Worm (Caenorhabditis elegans) whole organism, midembryonic: ENCODE data around the gene clec-141.

Experiments used
- T22C8.4 ChIP-seq: fragments of 200-800 bp; sonication (Bioruptor generic); IDR thresholded peaks from 2 replicates; pipeline ENCODE4 v1.3.6; 2022; ENCODE audit warnings: missing genetic modification characterization, missing compliant biosample characterization
- cog-1 ChIP-seq: sonication (generic microtip); optimal IDR thresholded peaks from 2 replicates; lab custom pipeline; 2016; ENCODE audit warnings: missing genetic modification characterization, missing compliant biosample characterization
- flt-1 ChIP-seq: fragments of 200-800 bp; sonication (Bioruptor generic); IDR thresholded peaks from 2 replicates; pipeline ENCODE4 v1.3.6; 2022; ENCODE audit warnings: missing genetic modification characterization, missing compliant biosample characterization
- klf-2 ChIP-seq: fragments of 200-800 bp; sonication (Bioruptor generic); conservative IDR thresholded peaks from 2 replicates; pipeline ENCODE4 v1.3.6; 2022; ENCODE audit warnings: missing genetic modification reagents, missing genetic modification characterization, missing compliant biosample characterization
- med-1 ChIP-seq: sonication (generic microtip); optimal IDR thresholded peaks from 2 replicates; lab custom pipeline; 2017; ENCODE audit warnings: missing genetic modification characterization, mild to moderate bottlenecking, missing compliant biosample characterization, antibody characterized with exemption, missing genetic modification reagents; ENCODE audit not compliant: insufficient read depth
- ref-1 ChIP-seq: fragments of 200-800 bp; sonication (Bioruptor generic); conservative IDR thresholded peaks from 2 replicates; pipeline ENCODE4 v1.3.6; 2022; ENCODE audit warnings: missing genetic modification reagents, missing genetic modification characterization, missing compliant biosample characterization
- tab-1 ChIP-seq: fragments of 200-800 bp; sonication (Bioruptor generic); IDR thresholded peaks from 2 replicates; pipeline ENCODE4 v1.3.6; 2022; ENCODE audit warnings: missing genetic modification characterization, missing compliant biosample characterization
- ztf-23 ChIP-seq: fragments of 200-800 bp; sonication (Bioruptor generic); IDR thresholded peaks from 2 replicates; pipeline ENCODE4 v1.3.6; 2022; ENCODE audit warnings: missing genetic modification reagents, missing genetic modification characterization, missing compliant biosample characterization
- ztf-29 ChIP-seq: fragments of 200-800 bp; sonication (Bioruptor generic); IDR thresholded peaks from 2 replicates; pipeline ENCODE4 v1.3.6; 2022; ENCODE audit warnings: missing genetic modification reagents, missing genetic modification characterization, missing compliant biosample characterization

The clec-141 gene

DNA sequence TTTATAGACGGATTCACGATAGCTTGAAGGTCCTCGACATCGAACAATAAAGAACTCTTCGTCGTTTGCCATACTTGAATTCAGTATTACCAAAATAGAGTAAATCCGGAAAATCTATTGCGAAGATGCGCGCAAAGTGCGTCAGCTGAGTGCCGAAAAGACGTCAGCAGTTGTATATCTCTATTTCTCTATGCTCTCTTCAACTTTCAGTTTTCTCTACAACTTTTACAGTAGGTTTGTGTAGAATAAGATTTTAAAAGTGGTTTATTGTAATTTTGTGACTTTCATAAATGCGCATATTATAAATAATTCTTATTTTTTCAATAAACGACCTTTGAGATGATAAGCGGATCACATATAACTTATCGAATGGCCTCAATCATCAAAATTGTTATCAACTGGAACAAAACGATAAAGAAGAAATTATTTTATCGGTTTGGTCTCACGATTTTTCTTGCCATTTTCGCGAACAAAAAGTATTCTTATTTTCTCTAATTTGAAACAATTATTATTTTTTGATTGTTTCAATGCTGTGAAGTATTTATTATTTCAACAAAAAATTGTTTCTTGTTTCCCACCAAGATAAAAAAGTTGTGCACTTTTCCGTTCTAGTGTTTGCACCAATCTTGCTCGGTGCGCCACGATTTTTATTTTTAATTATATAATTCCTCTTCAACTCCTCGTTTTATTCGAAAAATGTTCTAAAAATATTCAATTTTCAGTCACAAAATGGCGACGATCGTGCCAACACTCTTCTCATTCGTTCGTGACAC is 34.0 kb downstream of the clec-141 start, which contains the start of the genes agt-2 and F09E5.3:
Gene agt-2 (minus strand): TSS at position 553 of the 773 bp plus-strand sequence.
Gene F09E5.3 (plus strand): TSS at position 723 of the 773 bp plus-strand sequence.
- TF ChIP-seq klf-2 (no peak), ref-1 (GFP tag; lab: Robert Waterston, UW) (no peak), med-1 (GFP tag; lab: Kevin White, UChicago) (no peak), ztf-23 (peak; percentile 62; the same call in 1 of the 2 replicates), tab-1 (GFP tag; lab: Robert Waterston, UW) (no peak), ztf-29 (GFP tag; lab: Robert Waterston, UW) (0 out of 2 replicates have a peak, but pooled peaks have one; percentile 27), cog-1 (tag; lab: Kevin White, UChicago) (peak; percentile 47), flt-1 (GFP tag; lab: Robert Waterston, UW) (peak; percentile 71), T22C8.4 (GFP tag; lab: Robert Waterston, UW) (no peak)

DNA sequence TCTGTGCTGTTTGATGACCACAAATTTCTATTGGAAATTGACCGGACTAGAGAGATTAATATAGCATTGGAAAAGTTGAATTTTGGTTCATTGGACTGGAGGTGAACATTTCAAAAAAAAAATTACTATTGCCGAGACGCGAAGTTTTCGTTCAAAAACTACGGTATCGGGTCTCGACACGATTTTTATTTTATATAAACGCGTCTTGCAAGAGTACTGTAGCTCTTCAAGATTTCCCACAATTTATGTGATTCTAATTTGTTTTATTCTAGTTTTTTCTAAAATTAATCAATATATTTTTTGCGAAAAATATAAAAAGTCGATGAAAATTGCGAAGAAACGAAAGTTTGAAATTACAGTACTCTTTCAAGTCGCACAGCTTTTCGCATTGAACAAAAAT is 36.8 kb downstream of the clec-141 start, which contains the start of gene F09E5.12:
Gene F09E5.12 (minus strand): TSS at position 101 of the 400 bp plus-strand sequence.
- no peak for TF ChIP-seq ztf-29 (GFP tag; lab: Robert Waterston, UW)
- TF ChIP-seq flt-1 (GFP tag; lab: Robert Waterston, UW), result no peak

DNA sequence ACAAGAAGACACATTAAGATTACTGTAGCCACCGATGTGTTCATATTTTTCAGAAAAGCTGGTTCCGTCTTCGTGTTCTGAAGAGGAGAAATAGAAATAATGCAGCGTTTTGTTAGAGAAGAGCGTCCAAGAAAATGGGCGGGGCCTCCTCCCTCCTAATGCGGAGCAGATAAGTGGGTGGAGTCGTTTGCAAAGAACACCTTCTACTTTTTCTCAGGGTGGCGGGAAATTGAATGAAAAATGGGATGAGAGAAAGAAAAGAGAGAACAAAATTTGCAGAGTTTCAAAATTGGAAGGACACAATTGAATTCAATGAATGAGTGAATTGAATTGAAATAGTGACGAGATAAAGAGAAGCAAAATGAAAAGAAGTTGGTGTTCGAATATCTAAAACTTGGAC is 41.8 kb downstream of the clec-141 start, which contains the start of gene F09E5.16:
Gene F09E5.16 (minus strand): TSS at position 101 of the 400 bp plus-strand sequence.
- TF ChIP-seq flt-1 (GFP tag; lab: Robert Waterston, UW) (no peak), klf-2 (no peak), ztf-23 (no peak), ztf-29 (GFP tag; lab: Robert Waterston, UW) (no peak), ref-1 (GFP tag; lab: Robert Waterston, UW) (no peak), med-1 (GFP tag; lab: Kevin White, UChicago) (no peak), T22C8.4 (GFP tag; lab: Robert Waterston, UW) (no peak), cog-1 (tag; lab: Kevin White, UChicago) (no peak), tab-1 (GFP tag; lab: Robert Waterston, UW) (no peak)

DNA sequence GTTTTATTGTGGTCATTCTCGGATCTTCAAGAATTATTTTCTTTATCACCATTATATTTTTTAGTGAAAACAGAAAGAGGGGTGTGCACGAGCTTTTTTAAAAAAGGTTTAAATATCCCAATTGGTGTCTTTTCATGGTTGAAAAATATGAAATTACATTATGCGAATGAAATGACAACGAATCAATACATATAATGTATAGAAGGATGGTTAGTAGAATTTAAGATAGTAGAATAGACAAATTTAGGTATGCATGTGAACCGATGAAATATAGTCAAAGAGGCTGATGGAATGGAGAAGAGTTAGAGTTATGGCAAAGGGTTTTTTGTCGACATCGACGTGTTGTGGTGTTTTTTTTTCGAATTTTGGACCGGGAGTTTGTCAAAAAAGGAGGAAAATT is 42.9 kb downstream of the clec-141 start:
- TF ChIP-seq T22C8.4 (GFP tag; lab: Robert Waterston, UW) (no peak), tab-1 (GFP tag; lab: Robert Waterston, UW) (no peak)

DNA sequence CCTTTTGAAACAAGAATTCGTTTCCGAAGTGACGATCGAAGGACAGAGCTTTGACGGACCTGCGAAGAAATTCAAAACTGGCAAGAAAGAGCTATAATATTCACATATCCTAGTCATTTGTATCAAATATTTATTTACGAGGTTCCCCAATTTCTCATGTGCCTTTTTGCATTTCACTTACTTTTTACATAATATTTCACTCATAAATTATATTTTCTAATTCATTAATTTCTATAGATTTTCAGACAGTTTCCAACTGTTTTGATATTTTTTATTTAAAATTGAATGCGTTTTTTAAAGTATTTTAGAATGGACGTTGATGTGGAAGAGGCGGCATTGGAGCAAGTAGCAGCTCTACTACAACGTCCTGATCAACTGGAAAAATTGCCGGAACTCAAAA is 48.2 kb downstream of the clec-141 start, which contains the start of gene sec-6:
Gene sec-6 (plus strand): TSS at position 301 of the 400 bp plus-strand sequence.
- no peak for TF ChIP-seq flt-1 (GFP tag; lab: Robert Waterston, UW)
- no peak for TF ChIP-seq cog-1 (tag; lab: Kevin White, UChicago)
- no peak for TF ChIP-seq med-1 (GFP tag; lab: Kevin White, UChicago)
- no peak for TF ChIP-seq ztf-29 (GFP tag; lab: Robert Waterston, UW)
- TF ChIP-seq tab-1 (GFP tag; lab: Robert Waterston, UW), result no peak
- no peak for TF ChIP-seq ref-1 (GFP tag; lab: Robert Waterston, UW)
- no peak for TF ChIP-seq T22C8.4 (GFP tag; lab: Robert Waterston, UW)
- TF ChIP-seq klf-2, result no peak
- no peak for TF ChIP-seq ztf-23

DNA sequence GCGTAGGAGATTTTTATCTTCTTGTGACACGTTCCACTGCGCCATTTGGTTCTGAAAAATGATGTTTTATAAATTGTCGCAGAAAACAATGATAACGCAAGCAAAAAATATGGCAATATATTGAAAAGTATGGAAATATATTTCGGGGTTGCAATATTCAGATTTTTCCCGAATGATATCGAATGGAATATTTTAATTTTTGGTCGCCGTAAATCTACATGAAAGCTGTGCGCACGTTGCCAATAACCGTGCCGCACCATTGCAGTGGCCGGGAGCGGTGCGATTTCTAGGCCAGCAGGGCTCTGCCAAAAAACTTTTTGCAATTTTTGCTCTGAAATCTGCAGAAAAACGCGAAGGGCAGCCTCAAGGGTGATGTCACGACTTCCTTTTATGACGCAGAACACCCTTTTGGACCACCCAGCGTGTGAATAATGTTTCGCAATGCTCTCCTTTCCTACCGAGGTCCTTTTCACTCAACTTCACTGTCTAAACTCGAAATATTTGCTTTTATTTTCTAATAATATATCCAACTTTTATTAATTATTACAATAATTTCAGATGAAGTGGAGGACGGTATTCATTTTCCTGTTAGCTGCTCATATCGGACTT is 49.2 kb downstream of the clec-141 start, which contains the start of the genes F09E5.11 and bmy-1:
Gene F09E5.11 (minus strand): TSS at position 51 of the 609 bp plus-strand sequence.
Gene bmy-1 (plus strand): TSS at position 559 of the 609 bp plus-strand sequence.
- TF ChIP-seq ref-1 (GFP tag; lab: Robert Waterston, UW) (no peak), ztf-29 (GFP tag; lab: Robert Waterston, UW) (no peak), med-1 (GFP tag; lab: Kevin White, UChicago) (peak; percentile 10), ztf-23 (peak; percentile 84), T22C8.4 (GFP tag; lab: Robert Waterston, UW) (no peak; the same call in 1 of the 2 replicates), klf-2 (peak; percentile 64; the same call in 1 of the 2 replicates), tab-1 (GFP tag; lab: Robert Waterston, UW) (no peak), flt-1 (GFP tag; lab: Robert Waterston, UW) (peak; percentile 81), cog-1 (tag; lab: Kevin White, UChicago) (peak; percentile 44)
